Worm (Caenorhabditis elegans): ENCODE results near the gene lips-12.

- TF ChIP-seq tbx-37 (GFP tag; conservative IDR thresholded peaks at IDR 0.05) (no peak), hnd-1 (tag; optimal IDR thresholded peaks at IDR 0.05) (no peak), F13C5.2 (tag; optimal IDR thresholded peaks at IDR 0.05) (no peak), ama-1 (optimal IDR thresholded peaks at IDR 0.05) (no peak), sea-1 (GFP tag; conservative IDR thresholded peaks at IDR 0.05) (no peak), ceh-36 (tag; optimal IDR thresholded peaks at IDR 0.05) (no peak), flt-1 (GFP tag; IDR thresholded peaks at IDR 0.05) (no peak), ceh-13 (GFP tag; optimal IDR thresholded peaks at IDR 0.05) (no peak), ets-7 (tag; optimal IDR thresholded peaks at IDR 0.05) (no peak), hmg-4 (GFP tag; optimal IDR thresholded peaks at IDR 0.05) (no peak), aly-1 (tag; optimal IDR thresholded peaks at IDR 0.05) (no peak), pes-1 (GFP tag; IDR thresholded peaks at IDR 0.05) (no peak)
Measured at ce11 chrII:1151810-1152209, 37.8 kb upstream of the lips-12 start.

All from whole organism, early embryonic.